Worm (Caenorhabditis elegans): ENCODE results near the gene Y32H12A.1.

ce11 chrIII:5346017-5346416 lies 16.0 kb upstream of the Y32H12A.1 start, which contains the start of gene glrx-21:
- TF ChIP-seq T26A8.4 (GFP tag; IDR thresholded peaks at IDR 0.05) = no peak
- TF ChIP-seq pha-4 (GFP tag; IDR thresholded peaks at IDR 0.05) = no peak
- TF ChIP-seq pha-4 (tag; optimal IDR thresholded peaks at IDR 0.05) = no peak
- TF ChIP-seq egl-27 (tag; optimal IDR thresholded peaks at IDR 0.05) = no peak
- TF ChIP-seq lin-13 (GFP tag; optimal IDR thresholded peaks at IDR 0.05) = no peak
- TF ChIP-seq unc-39 (tag; optimal IDR thresholded peaks at IDR 0.05) = no peak
- TF ChIP-seq aha-1 (tag) = no peak
- TF ChIP-seq nhr-76 (tag; optimal IDR thresholded peaks at IDR 0.05) = no peak
- no peak for TF ChIP-seq ceh-82 (tag; optimal IDR thresholded peaks at IDR 0.05)
- TF ChIP-seq ZK337.2 (GFP tag; IDR thresholded peaks at IDR 0.05) = no peak
- no peak for TF ChIP-seq zfp-2 (tag; optimal IDR thresholded peaks at IDR 0.05)
- no peak for TF ChIP-seq nhr-28 (tag; optimal IDR thresholded peaks at IDR 0.05)
- TF ChIP-seq nhr-6 (tag; optimal IDR thresholded peaks at IDR 0.05) = no peak

All from whole organism, L4 larva.